Fruit fly (Drosophila melanogaster): Measurements from ENCODE around the gene CYLD.

The CYLD gene

DNA sequence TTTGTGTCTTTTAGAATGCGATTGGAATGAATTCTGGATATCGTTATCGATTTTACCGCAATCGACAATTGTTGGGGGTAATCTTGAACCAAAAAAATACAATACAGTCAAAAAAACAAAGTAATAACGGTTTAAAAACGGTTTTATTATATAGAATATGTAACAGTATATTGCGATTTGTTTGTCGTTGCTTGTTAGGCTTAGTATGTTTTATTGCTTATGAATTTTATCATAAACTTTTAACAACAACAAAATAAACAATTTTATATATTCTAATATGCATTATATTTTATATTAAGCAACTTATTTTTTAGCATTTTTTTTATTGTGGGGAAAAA lies at the start of gene CYLD (continued):
- TF ChIP-seq CG9876 (GFP tag; optimal IDR thresholded peaks at IDR 0.05) (no peak), Rfx (GFP tag; IDR thresholded peaks at IDR 0.05) (peak; percentile 74; the same call in 1 of the 2 replicates), Ravus (GFP tag; IDR thresholded peaks at IDR 0.05) (no peak; the same call in 1 of the 2 replicates), CG6654 (GFP tag; optimal IDR thresholded peaks at IDR 0.05) (no peak), NC2α (GFP tag; optimal IDR thresholded peaks at IDR 0.05) (no peak), tll (GFP tag; optimal IDR thresholded peaks at IDR 0.05) (no peak), CG12219 (GFP tag; optimal IDR thresholded peaks at IDR 0.05) (peak; percentile 47), CG7839 (tag; optimal IDR thresholded peaks at IDR 0.05) (peak; percentile 80), CG14965 (GFP tag; optimal IDR thresholded peaks at IDR 0.05; ENCODE audit: borderline replicate concordance) (no peak), fru (optimal IDR thresholded peaks at IDR 0.05) (no peak), CG43689 (GFP tag; IDR thresholded peaks at IDR 0.05) (no peak), unc-4 (GFP tag; IDR thresholded peaks at IDR 0.05; ENCODE audit: partially characterized antibody) (no peak; the same call in 1 of the 2 replicates), nau (GFP tag; optimal IDR thresholded peaks at IDR 0.05) (no peak), CG15514 (GFP tag; optimal IDR thresholded peaks at IDR 0.05) (peak; percentile 66), CG10654 (GFP tag; optimal IDR thresholded peaks at IDR 0.05) (peak; percentile 61), BtbVII (GFP tag; optimal IDR thresholded peaks at IDR 0.05) (peak; percentile 41), Doc3 (GFP tag; IDR thresholded peaks at IDR 0.05; ENCODE audit: partially characterized antibody) (no peak), CG9932 (GFP tag; IDR thresholded peaks at IDR 0.05) (no peak), CG4730 (GFP tag; IDR thresholded peaks at IDR 0.05) (no peak), Sin3A (optimal IDR thresholded peaks at IDR 0.05) (no peak), bowl (GFP tag; IDR thresholded peaks at IDR 0.05) (no peak; the same call in 1 of the 2 replicates), vnd (GFP tag; IDR thresholded peaks at IDR 0.05; ENCODE audit: partially characterized antibody) (no peak), Atf3 (GFP tag; optimal IDR thresholded peaks at IDR 0.05) (no peak), dysf (GFP tag; IDR thresholded peaks at IDR 0.05) (peak; percentile 62; the same call in 1 of the 3 replicates), CG10147 (GFP tag; optimal IDR thresholded peaks at IDR 0.05) (peak; percentile 61), odd (GFP tag; optimal IDR thresholded peaks at IDR 0.05) (peak; percentile 70), Dad (GFP tag; optimal IDR thresholded peaks at IDR 0.05) (no peak), ind (GFP tag; optimal IDR thresholded peaks at IDR 0.05) (peak; percentile 58), CG12299 (tag; optimal IDR thresholded peaks at IDR 0.05) (peak; percentile 75), cg (GFP tag; optimal IDR thresholded peaks at IDR 0.05) (no peak), CG17186 (GFP tag; optimal IDR thresholded peaks at IDR 0.05) (no peak), inv (GFP tag; IDR thresholded peaks at IDR 0.05; ENCODE audit: partially characterized antibody) (no peak), caup (GFP tag; optimal IDR thresholded peaks at IDR 0.05; ENCODE audit: severe bottlenecking) (no peak), Atf6 (GFP tag; IDR thresholded peaks at IDR 0.05) (peak; percentile 81), slp2 (GFP tag; optimal IDR thresholded peaks at IDR 0.05) (no peak), gem (tag; optimal IDR thresholded peaks at IDR 0.05) (peak; percentile 89), CG30403 (GFP tag; optimal IDR thresholded peaks at IDR 0.05) (peak; percentile 80), CG14710 (tag; optimal IDR thresholded peaks at IDR 0.05) (peak; percentile 75), CoRest (tag; optimal IDR thresholded peaks at IDR 0.05) (peak; percentile 74), YL-1 (GFP tag; optimal IDR thresholded peaks at IDR 0.05) (no peak), Fer2 (tag; optimal IDR thresholded peaks at IDR 0.05) (peak; percentile 19), sima (GFP tag; optimal IDR thresholded peaks at IDR 0.05) (no peak), jumu (GFP tag; optimal IDR thresholded peaks at IDR 0.05) (no peak), PHDP (tag; optimal IDR thresholded peaks at IDR 0.05) (peak; percentile 85), dmrt11E (tag; optimal IDR thresholded peaks at IDR 0.05) (peak; percentile 76), HmgD (GFP tag; optimal IDR thresholded peaks at IDR 0.05) (no peak), Scr (GFP tag; IDR thresholded peaks at IDR 0.05; ENCODE audit: partially characterized antibody) (no peak; the same call in 1 of the 2 replicates), Dref (GFP tag; IDR thresholded peaks at IDR 0.05) (peak; percentile 65), CG30020 (tag; optimal IDR thresholded peaks at IDR 0.05) (peak; percentile 87), CG9609 (GFP tag; optimal IDR thresholded peaks at IDR 0.05) (no peak), az2 (GFP tag; optimal IDR thresholded peaks at IDR 0.05) (peak; percentile 77), br (optimal IDR thresholded peaks at IDR 0.05) (no peak)
